Fruit fly (Drosophila melanogaster) whole organism, embryonic: Measurements from ENCODE around the gene CG13117.

Experiments
- CG1233 ChIP-seq: fragments of 200-800 bp; sonication (Bioruptor generic); optimal IDR thresholded peaks from 4 replicates; lab custom pipeline; 2018; ENCODE audit warnings: missing biosample characterization, mild to moderate bottlenecking, missing genetic modification characterization
- CG7271 ChIP-seq: fragments of 200-800 bp; sonication (Bioruptor generic); optimal IDR thresholded peaks from 2 replicates; lab custom pipeline; 2018; ENCODE audit warnings: missing biosample characterization, mild to moderate bottlenecking, missing genetic modification characterization, moderate library complexity
- CG8924 ChIP-seq: fragments of 200-800 bp; optimal IDR thresholded peaks from 3 replicates; lab custom pipeline; 2019; ENCODE audit warnings: missing biosample characterization, mild to moderate bottlenecking, missing genetic modification characterization, moderate library complexity
- Chrac-16 ChIP-seq: fragments of 200-800 bp; sonication (Bioruptor generic); optimal IDR thresholded peaks from 3 replicates; lab custom pipeline; 2016; ENCODE audit warnings: missing biosample characterization, missing genetic modification characterization
- H2.0 ChIP-seq: fragments of 200-800 bp; sonication (Bioruptor generic); IDR thresholded peaks from 2 replicates; pipeline ENCODE4 v1.3.6; 2022; ENCODE audit warnings: missing biosample characterization, missing genetic modification characterization
- Lim3 ChIP-seq: fragments of 200-800 bp; sonication (Bioruptor generic); IDR thresholded peaks from 2 replicates; pipeline ENCODE4 v1.3.6; 2022; ENCODE audit warnings: missing biosample characterization, missing genetic modification characterization
- btn ChIP-seq: fragments of 200-800 bp; sonication (Bioruptor generic); optimal IDR thresholded peaks from 2 replicates; lab custom pipeline; 2016; ENCODE audit warnings: missing biosample characterization, missing genetic modification characterization
- cad ChIP-seq: fragments of >200 bp; optimal IDR thresholded peaks from 2 replicates; lab custom pipeline; 2017; ENCODE audit warnings: missing biosample characterization, missing genetic modification characterization
- chinmo ChIP-seq: fragments of 200-800 bp; sonication (Bioruptor generic); IDR thresholded peaks from 4 replicates; pipeline ENCODE4 v1.3.6; 2022; ENCODE audit warnings: missing biosample characterization, missing genetic modification characterization; ENCODE audit not compliant: partially characterized antibody
- ci ChIP-seq: fragments of 200-800 bp; sonication (Bioruptor generic); IDR thresholded peaks from 3 replicates; pipeline ENCODE4 v1.3.6; 2022; ENCODE audit warnings: missing biosample characterization, missing genetic modification characterization
- crol ChIP-seq: fragments of 200-800 bp; sonication (Bioruptor generic); IDR thresholded peaks from 2 replicates; pipeline ENCODE4 v1.3.6; 2022; ENCODE audit warnings: missing biosample characterization, missing genetic modification characterization
- emc ChIP-seq: fragments of 200-800 bp; sonication (Bioruptor generic); optimal IDR thresholded peaks from 2 replicates; lab custom pipeline; 2016; ENCODE audit warnings: missing biosample characterization, missing genetic modification characterization
- grn ChIP-seq: fragments of 200-800 bp; sonication (Bioruptor generic); optimal IDR thresholded peaks from 3 replicates; lab custom pipeline; 2017; ENCODE audit warnings: missing biosample characterization, missing genetic modification characterization
- unc-4 ChIP-seq: fragments of 200-800 bp; sonication (Bioruptor generic); IDR thresholded peaks from 2 replicates; pipeline ENCODE4 v1.3.6; 2022; ENCODE audit warnings: missing biosample characterization, missing genetic modification characterization; ENCODE audit not compliant: partially characterized antibody

DNA sequence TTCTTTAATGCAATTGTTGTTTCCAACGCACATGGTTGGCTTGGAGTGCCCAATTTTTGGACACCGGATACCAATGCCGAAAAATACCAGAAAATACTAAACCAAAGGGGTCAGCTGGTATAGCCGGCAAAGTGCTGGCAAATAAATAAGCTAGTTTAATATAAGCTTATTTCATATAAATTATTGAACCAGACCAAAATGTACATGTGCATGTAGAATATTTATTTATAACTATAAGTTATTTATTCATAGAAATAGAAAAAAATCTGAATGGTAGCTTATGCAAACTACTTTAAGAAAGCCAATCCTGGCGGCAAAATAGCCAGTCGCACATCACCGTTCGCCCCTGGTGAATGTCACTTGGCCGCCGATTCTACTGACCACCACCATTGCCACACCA is 36.0 kb upstream of the CG13117 start, which contains the start of gene pelo:
- TF ChIP-seq crol, result no peak
- peak; percentile 4 for TF ChIP-seq grn (GFP tag; lab: Kevin White, UChicago)
- peak; percentile 67 for TF ChIP-seq Chrac-16 (GFP tag; lab: Kevin White, UChicago)
- no peak for TF ChIP-seq Lim3
- TF ChIP-seq btn (GFP tag; lab: Kevin White, UChicago), result no peak
- peak; percentile 36 for TF ChIP-seq CG1233
- TF ChIP-seq emc (GFP tag; lab: Kevin White, UChicago), result no peak
- peak; percentile 75 for TF ChIP-seq CG8924 (tag; lab: Kevin White, UChicago)
- TF ChIP-seq cad (GFP tag; lab: Kevin White, UChicago), result no peak
- no peak for TF ChIP-seq chinmo
- peak; percentile 53; the same call in 2 of the 3 replicates for TF ChIP-seq ci
- no peak for TF ChIP-seq unc-4
- peak; percentile 58 for TF ChIP-seq H2.0
- TF ChIP-seq CG7271, result peak; percentile 31
